Fruit fly (Drosophila melanogaster): Measurements from ENCODE around the gene dar1.

dm6 chr3L:3645628-3646360 is 19.6 kb downstream of the dar1 start:
- TF ChIP-seq sage (GFP tag; optimal IDR thresholded peaks at IDR 0.05) (no peak), Dfd (GFP tag; optimal IDR thresholded peaks at IDR 0.05) (peak; percentile 90), Mio (GFP tag; optimal IDR thresholded peaks at IDR 0.05) (no peak), Abd-B (GFP tag; optimal IDR thresholded peaks at IDR 0.05) (no peak), tai (GFP tag; optimal IDR thresholded peaks at IDR 0.05) (no peak), psq (GFP tag; optimal IDR thresholded peaks at IDR 0.05) (no peak), CG32264 (GFP tag; optimal IDR thresholded peaks at IDR 0.05) (no peak), dl (GFP tag; optimal IDR thresholded peaks at IDR 0.05; ENCODE audit: insufficient read depth in 1 of 2, partially characterized antibody in 2 of 2) (no peak)
